Worm (Caenorhabditis elegans) whole organism, L1 larva: ENCODE results near the gene msp-19.
"Not testable (repeated sequence)": the region's sequence is repeated elsewhere in the genome, so short reads cannot be mapped to it uniquely, and the experiment has no call there.

ENCODE experiments used
- alr-1 ChIP-seq: fragments of 200-800 bp; sonication (Bioruptor generic); optimal IDR thresholded peaks from 2 replicates; lab custom pipeline; 2018; ENCODE audit warnings: borderline replicate concordance, mild to moderate bottlenecking, missing genetic modification characterization, missing compliant biosample characterization
- aly-2 ChIP-seq: fragments of 150-350 bp; optimal IDR thresholded peaks from 2 replicates; lab custom pipeline; 2014; ENCODE audit warnings: missing biosample characterization, missing genetic modification characterization
- ces-1 ChIP-seq: fragments of 150-350 bp; optimal IDR thresholded peaks from 2 replicates; lab custom pipeline; 2014; ENCODE audit warnings: missing biosample characterization, missing genetic modification reagents, missing genetic modification characterization
- lsy-2 ChIP-seq, 2 experiments: fragments of 150-350 bp; optimal IDR thresholded peaks; 2 replicates each; lab custom pipeline; 2014; ENCODE audit warnings: missing biosample characterization in 2 of 2, missing genetic modification characterization in 2 of 2

ce11 chrIV:5226552-5226951, 33.8 kb upstream of the msp-19 start, which contains the start of gene nsph-4.1:
- not testable (repeated sequence) for TF ChIP-seq aly-2 (tag; lab: Kevin White, UChicago); lsy-2 (tag; optimal IDR thresholded peaks at IDR 0.05; lab: Kevin White, UChicago); ces-1 (GFP tag; lab: Kevin White, UChicago); alr-1 (tag; lab: Kevin White, UChicago)
